Fruit fly (Drosophila melanogaster): Measurements from ENCODE around the gene amos.

dm6 chr2L:18630611-18631221, 34.0 kb upstream of the amos start:
- TF ChIP-seq CG8478 (optimal IDR thresholded peaks at IDR 0.05) (no peak), CTCF (optimal IDR thresholded peaks at IDR 0.05) (no peak)

Data from S2 (cell line).